Worm (Caenorhabditis elegans) whole organism, L4 larva: ENCODE measurements around the gene pup-2.

Source experiments
- dpl-1 ChIP-seq: fragments of 150-350 bp; optimal IDR thresholded peaks from 2 replicates; lab custom pipeline; 2014; ENCODE audit warnings: missing biosample characterization, missing genetic modification reagents, missing genetic modification characterization
- dve-1 ChIP-seq: sonication (generic microtip); optimal IDR thresholded peaks from 2 replicates; lab custom pipeline; 2017; ENCODE audit warnings: antibody characterized with exemption, mild to moderate bottlenecking, missing genetic modification characterization, missing compliant biosample characterization; ENCODE audit not compliant: insufficient read depth
- egl-27 ChIP-seq: sonication (generic microtip); optimal IDR thresholded peaks from 3 replicates; lab custom pipeline; 2017; ENCODE audit warnings: missing biosample characterization, missing genetic modification reagents, missing genetic modification characterization
- fkh-10 ChIP-seq: fragments of 150-350 bp; optimal IDR thresholded peaks from 2 replicates; lab custom pipeline; 2014; ENCODE audit warnings: missing biosample characterization, missing genetic modification reagents, missing genetic modification characterization
- lir-3 ChIP-seq: sonication (generic microtip); optimal IDR thresholded peaks from 2 replicates; lab custom pipeline; 2016; ENCODE audit warnings: mild to moderate bottlenecking, missing genetic modification characterization, missing compliant biosample characterization
- lsy-2 ChIP-seq, 2 experiments: fragments of 150-350 bp in 1 of 2; sonication (generic microtip) in 1 of 2; optimal IDR thresholded peaks; 2 replicates each; lab custom pipeline; 2014 to 2017; ENCODE audit warnings: missing biosample characterization in 2 of 2, missing genetic modification characterization in 2 of 2
- ztf-11 ChIP-seq: fragments of 150-350 bp; optimal IDR thresholded peaks from 2 replicates; lab custom pipeline; 2014; ENCODE audit warnings: missing biosample characterization, missing genetic modification characterization

DNA sequence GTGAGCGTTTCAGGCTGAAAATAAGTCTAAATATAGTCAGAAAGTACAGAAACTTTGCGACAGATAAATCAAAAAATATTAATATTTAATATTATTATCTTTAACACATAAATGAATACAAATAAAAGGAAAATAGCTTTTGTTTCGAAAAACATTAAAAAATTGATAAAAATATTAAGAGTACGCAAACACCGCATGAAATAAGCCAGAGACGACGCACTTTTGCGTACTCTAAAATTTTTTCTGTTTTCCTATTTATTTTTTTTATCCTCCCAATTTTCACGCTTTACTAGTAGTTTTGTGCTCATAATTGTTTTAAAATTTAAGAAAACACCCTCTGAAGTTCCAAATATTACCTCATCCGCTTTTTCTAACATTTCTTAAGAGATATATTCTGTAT is 32.6 kb upstream of the pup-2 start, which contains the start of the genes rbm-42 and grwd-1:
- TF ChIP-seq lsy-2 (tag; optimal IDR thresholded peaks at IDR 0.05; lab: Kevin White, UChicago) = peak in 1 of 2 experiments; percentile 62
- TF ChIP-seq ztf-11 (tag; lab: Kevin White, UChicago) = no peak
- TF ChIP-seq fkh-10 (GFP tag; lab: Kevin White, UChicago) = no peak
- no peak for TF ChIP-seq lir-3
- no peak for TF ChIP-seq egl-27 (tag; lab: Kevin White, UChicago)
- TF ChIP-seq dpl-1 (GFP tag; lab: Kevin White, UChicago) = peak; percentile 30
- TF ChIP-seq dve-1 = peak; percentile 26
